Worm (Caenorhabditis elegans): Measurements from ENCODE around the gene F25D1.3.

ce11 chrV:10514271-10514670 lies 14.3 kb upstream of the F25D1.3 start, which contains the start of gene dmsr-8:
- TF ChIP-seq sea-1 (GFP tag; conservative IDR thresholded peaks at IDR 0.05) (no peak), ets-7 (tag; optimal IDR thresholded peaks at IDR 0.05) (no peak), ama-1 (optimal IDR thresholded peaks at IDR 0.05) (no peak), tbx-37 (GFP tag; conservative IDR thresholded peaks at IDR 0.05) (no peak), scrt-1 (GFP tag; IDR thresholded peaks at IDR 0.05) (no peak)
